Worm (Caenorhabditis elegans) whole organism, young adult: ENCODE results near the gene fbxa-28.

Source experiments
- F22D6.2 ChIP-seq: sonication (generic microtip); optimal IDR thresholded peaks from 2 replicates; lab custom pipeline; 2016; ENCODE audit warnings: mild to moderate bottlenecking, missing genetic modification characterization, missing compliant biosample characterization
- F49E8.2 ChIP-seq: sonication (generic microtip); optimal IDR thresholded peaks from 3 replicates; lab custom pipeline; 2017; ENCODE audit warnings: missing genetic modification characterization, mild to moderate bottlenecking, missing compliant biosample characterization, antibody characterized with exemption, moderate library complexity; ENCODE audit not compliant: insufficient read depth
- madf-3 ChIP-seq: fragments of 200-800 bp; sonication (Bioruptor generic); IDR thresholded peaks from 2 replicates; pipeline ENCODE4 v1.3.6; 2022; ENCODE audit warnings: missing genetic modification reagents, missing genetic modification characterization, missing compliant biosample characterization

ce11 chrIII:1293135-1293534, 4.6 kb upstream of the fbxa-28 start, which contains the start of gene fbxa-36:
- TF ChIP-seq F49E8.2 (tag; lab: Kevin White, UChicago) = no peak
- no peak for TF ChIP-seq F22D6.2 (tag; lab: Kevin White, UChicago)
- no peak for TF ChIP-seq madf-3 (GFP tag; lab: Robert Waterston, UW)
